Fruit fly (Drosophila melanogaster): ENCODE data around the gene CG4360.

DNA sequence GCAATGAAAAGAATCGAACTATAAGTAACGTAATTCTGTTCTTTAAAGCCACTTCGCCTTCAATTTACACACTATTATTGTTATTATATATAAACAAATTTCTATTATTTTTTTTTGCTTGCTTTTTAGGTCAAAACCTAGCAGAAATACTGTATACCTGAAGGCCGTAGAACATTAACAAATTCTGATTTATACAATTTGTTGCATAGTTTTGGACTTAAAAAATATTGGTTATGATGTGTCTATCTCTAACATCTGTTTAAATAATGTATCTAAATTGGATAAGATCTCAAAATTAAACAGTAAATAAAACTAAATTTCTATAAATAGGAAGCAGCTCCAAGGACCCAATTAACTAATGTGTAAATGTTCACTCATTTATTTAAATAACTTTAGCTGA lies 22.0 kb downstream of the CG4360 start:
- TF ChIP-seq CG10631 (GFP tag; optimal IDR thresholded peaks at IDR 0.05) (no peak), OdsH (GFP tag; optimal IDR thresholded peaks at IDR 0.05) (no peak), CG6163 (GFP tag; IDR thresholded peaks at IDR 0.05) (no peak), Hr39 (GFP tag; optimal IDR thresholded peaks at IDR 0.05) (no peak), fkh (GFP tag; optimal IDR thresholded peaks at IDR 0.05) (no peak), Lpt (GFP tag; optimal IDR thresholded peaks at IDR 0.05) (no peak)
